Worm (Caenorhabditis elegans): Measurements from ENCODE around the gene K02F6.4.

The K02F6.4 gene

DNA sequence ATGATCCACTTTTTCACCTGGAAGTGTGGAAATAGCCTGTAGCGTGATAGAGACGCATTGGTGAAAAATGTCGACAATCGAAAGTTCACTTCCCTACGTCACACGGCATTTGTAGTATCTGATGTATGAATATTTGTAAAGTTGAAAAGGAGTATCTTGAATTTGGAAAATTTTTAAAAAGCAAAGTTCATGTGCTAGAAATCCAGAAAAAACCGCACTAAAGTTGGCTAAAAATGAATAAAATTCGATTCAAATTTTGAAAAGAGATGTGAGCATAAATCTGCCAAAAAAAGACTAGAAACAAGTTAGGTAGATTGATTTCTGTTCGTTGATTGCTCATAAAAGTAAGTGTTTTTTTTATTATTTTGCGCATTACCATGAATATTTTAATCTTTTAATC, 44.8 kb downstream of the K02F6.4 start, which contains the start of gene sri-74:
sri-74 (minus strand) TSS at position 101 of the 400 bp plus-strand sequence.
- no peak for TF ChIP-seq unc-62 (GFP tag; optimal IDR thresholded peaks at IDR 0.05)

DNA sequence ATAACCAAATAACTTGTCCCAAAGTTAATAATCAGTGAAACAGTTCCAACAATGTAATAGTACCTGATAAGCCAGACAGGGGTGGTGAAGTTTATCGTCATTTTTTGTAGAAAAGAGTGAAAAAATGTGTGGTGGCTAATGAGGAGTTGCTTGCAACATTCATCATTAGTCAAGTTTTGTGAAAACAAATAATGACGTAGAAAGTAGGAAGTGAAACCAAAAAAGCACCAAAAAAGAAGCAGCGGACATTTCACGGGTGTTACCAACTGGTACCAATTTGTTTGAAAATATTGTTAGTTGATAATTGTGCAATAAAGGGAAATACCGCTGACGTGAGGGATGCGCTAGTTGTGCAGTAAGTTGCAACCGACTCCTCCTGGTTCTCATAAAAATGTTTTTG, 47.2 kb downstream of the K02F6.4 start, which contains the start of gene sri-36:
sri-36 (minus strand) TSS at position 101 of the 400 bp plus-strand sequence.
- TF ChIP-seq unc-62 (GFP tag; optimal IDR thresholded peaks at IDR 0.05) = no peak

DNA sequence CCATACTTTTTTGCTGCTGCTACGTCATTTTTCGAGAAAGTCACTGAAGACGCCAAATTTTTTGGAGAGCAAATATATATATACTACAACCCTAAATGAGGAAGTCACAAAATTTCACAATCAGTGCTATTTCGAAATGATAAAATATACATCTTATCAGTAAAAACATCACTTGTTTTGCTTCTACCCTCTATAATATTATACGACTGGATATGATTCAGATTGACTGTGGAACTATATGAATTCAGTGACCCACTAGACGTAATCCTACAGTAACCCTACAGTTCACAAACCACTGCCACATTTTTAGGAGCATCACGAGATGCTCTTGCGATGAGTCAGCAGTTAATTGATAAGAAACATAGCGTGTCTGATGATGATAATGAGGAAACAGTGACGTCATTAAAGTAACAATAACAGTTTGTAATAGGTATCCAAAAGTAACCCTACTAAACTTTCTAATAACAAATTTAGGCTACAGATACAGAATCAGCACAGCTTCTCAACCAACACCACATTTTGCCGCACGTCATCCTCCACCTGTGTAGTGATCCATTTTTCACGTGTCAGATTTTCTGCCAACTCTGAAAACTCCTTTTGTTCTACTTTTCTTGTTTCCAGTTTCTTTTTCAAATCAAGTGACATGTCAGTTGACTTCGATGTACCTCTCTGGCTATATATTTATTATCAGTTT, 48.7 kb downstream of the K02F6.4 start, which contains the start of the genes F33H12.7 and sri-39:
F33H12.7 (minus strand) TSS at position 51 of the 694 bp plus-strand sequence.
sri-39 (plus strand) TSS at position 644 of the 694 bp plus-strand sequence.
- no peak for TF ChIP-seq unc-62 (GFP tag; optimal IDR thresholded peaks at IDR 0.05)

All from whole organism, dauer.